Worm (Caenorhabditis elegans) whole organism, mixed stage, embryonic: ENCODE results near the gene glb-23.
A peak's percentile ranks its signal among the peaks of the same experiment; 100 is the strongest.

Experiments used
- M03D4.4 ChIP-seq: sonication (generic microtip); optimal IDR thresholded peaks from 2 replicates; lab custom pipeline; 2017; ENCODE audit warnings: mild to moderate bottlenecking, missing genetic modification characterization, missing compliant biosample characterization
- blmp-1 ChIP-seq: fragments of 150-350 bp; optimal IDR thresholded peaks from 2 replicates; lab custom pipeline; 2014; ENCODE audit warnings: missing biosample characterization, missing genetic modification characterization
- ceh-39 ChIP-seq: fragments of 150-350 bp; optimal IDR thresholded peaks from 2 replicates; lab custom pipeline; 2014; ENCODE audit warnings: missing biosample characterization, missing genetic modification characterization
- ceh-43 ChIP-seq: fragments of 200-800 bp; sonication (Bioruptor generic); optimal IDR thresholded peaks from 2 replicates; lab custom pipeline; 2018; ENCODE audit warnings: mild to moderate bottlenecking, missing genetic modification characterization, moderate library complexity, missing compliant biosample characterization
- ces-1 ChIP-seq: fragments of 150-350 bp; optimal IDR thresholded peaks from 2 replicates; lab custom pipeline; 2014; ENCODE audit warnings: missing biosample characterization, missing genetic modification reagents, missing genetic modification characterization
- cnd-1 ChIP-seq: fragments of 200-800 bp; sonication (Bioruptor generic); optimal IDR thresholded peaks from 2 replicates; lab custom pipeline; 2018; ENCODE audit warnings: mild to moderate bottlenecking, missing genetic modification characterization, missing compliant biosample characterization
- drap-1 ChIP-seq: fragments of 200-800 bp; sonication (Bioruptor generic); optimal IDR thresholded peaks from 3 replicates; lab custom pipeline; 2018; ENCODE audit warnings: mild to moderate bottlenecking, missing genetic modification characterization, missing compliant biosample characterization
- elt-1 ChIP-seq: sonication (generic microtip); optimal IDR thresholded peaks from 2 replicates; lab custom pipeline; 2017; ENCODE audit warnings: missing genetic modification characterization, mild to moderate bottlenecking, missing compliant biosample characterization, antibody characterized with exemption, moderate library complexity, borderline replicate concordance; ENCODE audit not compliant: insufficient read depth
- elt-3 ChIP-seq: fragments of 150-350 bp; optimal IDR thresholded peaks from 2 replicates; lab custom pipeline; 2014; ENCODE audit warnings: missing biosample characterization, missing genetic modification characterization
- flh-1 ChIP-seq: fragments of 200-800 bp; sonication (Bioruptor generic); optimal IDR thresholded peaks from 2 replicates; lab custom pipeline; 2018; ENCODE audit warnings: mild to moderate bottlenecking, missing genetic modification characterization, moderate library complexity, missing compliant biosample characterization
- ham-2 ChIP-seq: fragments of 200-800 bp; sonication (Bioruptor generic); optimal IDR thresholded peaks from 2 replicates; lab custom pipeline; 2018; ENCODE audit warnings: mild to moderate bottlenecking, missing genetic modification characterization, missing compliant biosample characterization
- hlh-1 ChIP-seq: fragments of 150-350 bp; optimal IDR thresholded peaks from 2 replicates; lab custom pipeline; 2014; ENCODE audit warnings: missing biosample characterization, missing genetic modification reagents, missing genetic modification characterization
- lin-13 ChIP-seq: fragments of 150-350 bp; optimal IDR thresholded peaks from 2 replicates; lab custom pipeline; 2014; ENCODE audit warnings: missing biosample characterization, missing genetic modification characterization
- lin-32 ChIP-seq: fragments of 200-800 bp; sonication (Bioruptor generic); optimal IDR thresholded peaks from 2 replicates; lab custom pipeline; 2018; ENCODE audit warnings: mild to moderate bottlenecking, missing genetic modification characterization, missing compliant biosample characterization
- lsy-2 ChIP-seq: fragments of 150-350 bp; optimal IDR thresholded peaks from 2 replicates; lab custom pipeline; 2014; ENCODE audit warnings: missing biosample characterization, missing genetic modification characterization
- mab-5 ChIP-seq: fragments of 150-350 bp; optimal IDR thresholded peaks from 2 replicates; lab custom pipeline; 2014; ENCODE audit warnings: missing biosample characterization, missing genetic modification characterization
- mep-1 ChIP-seq: fragments of 150-350 bp; optimal IDR thresholded peaks from 2 replicates; lab custom pipeline; 2017; ENCODE audit warnings: missing biosample characterization, missing genetic modification reagents, missing genetic modification characterization, inconsistent platforms
- mls-2 ChIP-seq: sonication (generic microtip); optimal IDR thresholded peaks from 2 replicates; lab custom pipeline; 2016; ENCODE audit warnings: mild to moderate bottlenecking, missing genetic modification characterization, moderate library complexity, missing compliant biosample characterization
- nhr-12 ChIP-seq: fragments of 150-350 bp; optimal IDR thresholded peaks from 2 replicates; lab custom pipeline; 2014; ENCODE audit warnings: missing biosample characterization, missing genetic modification characterization
- nhr-2 ChIP-seq: fragments of 150-350 bp; optimal IDR thresholded peaks from 2 replicates; lab custom pipeline; 2014; ENCODE audit warnings: missing biosample characterization, missing genetic modification characterization
- nhr-237 ChIP-seq: fragments of 150-350 bp; optimal IDR thresholded peaks from 2 replicates; lab custom pipeline; 2014; ENCODE audit warnings: missing biosample characterization, missing genetic modification characterization
- nhr-28 ChIP-seq: fragments of 150-350 bp; optimal IDR thresholded peaks from 2 replicates; lab custom pipeline; 2014; ENCODE audit warnings: missing biosample characterization, missing genetic modification characterization
- nhr-76 ChIP-seq: sonication (generic microtip); optimal IDR thresholded peaks from 2 replicates; lab custom pipeline; 2017; ENCODE audit warnings: missing biosample characterization, missing genetic modification characterization
- pha-4 ChIP-seq: fragments of 150-350 bp; optimal IDR thresholded peaks from 2 replicates; lab custom pipeline; 2018; ENCODE audit warnings: missing biosample characterization, missing genetic modification reagents, missing genetic modification characterization
- sem-2 ChIP-seq: fragments of 200-800 bp; sonication (Bioruptor generic); optimal IDR thresholded peaks from 2 replicates; lab custom pipeline; 2018; ENCODE audit warnings: mild to moderate bottlenecking, missing genetic modification characterization, missing compliant biosample characterization
- snpc-4 ChIP-seq: fragments of 150-350 bp; optimal IDR thresholded peaks from 2 replicates; lab custom pipeline; 2014; ENCODE audit warnings: missing biosample characterization, missing genetic modification characterization
- tbx-8 ChIP-seq: fragments of 200-800 bp; sonication (Bioruptor generic); optimal IDR thresholded peaks from 2 replicates; lab custom pipeline; 2018; ENCODE audit warnings: mild to moderate bottlenecking, missing genetic modification characterization, moderate library complexity, missing compliant biosample characterization
- unc-120 ChIP-seq: sonication (generic microtip); optimal IDR thresholded peaks from 2 replicates; lab custom pipeline; 2017; ENCODE audit warnings: missing genetic modification characterization, missing compliant biosample characterization; ENCODE audit not compliant: poor library complexity, severe bottlenecking
- unc-39 ChIP-seq: fragments of 150-350 bp; optimal IDR thresholded peaks from 2 replicates; lab custom pipeline; 2014; ENCODE audit warnings: missing biosample characterization, missing genetic modification characterization
- unc-62 ChIP-seq: fragments of 150-350 bp; optimal IDR thresholded peaks from 2 replicates; lab custom pipeline; 2014; ENCODE audit warnings: missing biosample characterization, missing genetic modification reagents, missing genetic modification characterization
- zip-8 ChIP-seq: fragments of 150-350 bp; optimal IDR thresholded peaks from 2 replicates; lab custom pipeline; 2014; ENCODE audit warnings: missing biosample characterization, missing genetic modification characterization
- ztf-11 ChIP-seq: fragments of 150-350 bp; optimal IDR thresholded peaks from 2 replicates; lab custom pipeline; 2014; ENCODE audit warnings: missing biosample characterization, missing genetic modification characterization

glb-23 gene

ce11 chrIV:7222088-7222487 is 2.8 kb upstream of the glb-23 start:
- TF ChIP-seq elt-3: no peak
- peak; percentile 57 for TF ChIP-seq ces-1 (GFP tag; lab: Kevin White, UChicago)
- TF ChIP-seq drap-1 (GFP tag; lab: Kevin White, UChicago): no peak
- TF ChIP-seq hlh-1 (tag; lab: Kevin White, UChicago): no peak

- TF ChIP-seq nhr-28 (tag; lab: Kevin White, UChicago) (no peak), hlh-1 (tag; lab: Kevin White, UChicago) (no peak), ceh-43 (GFP tag; lab: Kevin White, UChicago) (no peak)
These were observed 3.1 kb downstream of the glb-23 start for ce11 chrIV:7216210-7216609.

ce11 chrIV:7212769-7213168 is 6.5 kb downstream of the glb-23 start:
- TF ChIP-seq nhr-28 (tag; lab: Kevin White, UChicago): no peak
- TF ChIP-seq flh-1 (GFP tag; lab: Kevin White, UChicago): no peak
- TF ChIP-seq pha-4 (tag; lab: Kevin White, UChicago): no peak
- TF ChIP-seq unc-39 (tag; lab: Kevin White, UChicago): no peak
- no peak for TF ChIP-seq ceh-39 (tag; lab: Kevin White, UChicago)
- no peak for TF ChIP-seq unc-120
- no peak for TF ChIP-seq mls-2 (tag; lab: Kevin White, UChicago)
- no peak for TF ChIP-seq drap-1 (GFP tag; lab: Kevin White, UChicago)

- TF ChIP-seq cnd-1 (tag; lab: Kevin White, UChicago) (no peak), tbx-8 (no peak), zip-8 (tag; lab: Kevin White, UChicago) (no peak), nhr-2 (tag; lab: Kevin White, UChicago) (no peak), lin-32 (GFP tag; lab: Kevin White, UChicago) (no peak), blmp-1 (no peak), ham-2 (GFP tag; lab: Kevin White, UChicago) (no peak), ztf-11 (tag; lab: Kevin White, UChicago) (no peak), nhr-28 (tag; lab: Kevin White, UChicago) (no peak), unc-120 (no peak), ceh-39 (tag; lab: Kevin White, UChicago) (no peak), nhr-237 (no peak), mab-5 (no peak), snpc-4 (tag; lab: Kevin White, UChicago) (no peak)
These were observed 8.0 kb downstream of the glb-23 start for ce11 chrIV:7211313-7211712.

- TF ChIP-seq ces-1 (GFP tag; lab: Kevin White, UChicago) (no peak), snpc-4 (tag; lab: Kevin White, UChicago) (no peak), elt-1 (tag; lab: Kevin White, UChicago) (no peak), mep-1 (tag; lab: Kevin White, UChicago) (no peak), mab-5 (no peak), pha-4 (tag; lab: Kevin White, UChicago) (no peak), ham-2 (GFP tag; lab: Kevin White, UChicago) (no peak), sem-2 (GFP tag; lab: Kevin White, UChicago) (no peak), nhr-2 (tag; lab: Kevin White, UChicago) (no peak), nhr-12 (no peak), lin-13 (no peak), blmp-1 (no peak), M03D4.4 (tag; lab: Kevin White, UChicago) (no peak), nhr-76 (tag; lab: Kevin White, UChicago) (no peak), unc-62 (GFP tag; lab: Kevin White, UChicago) (no peak), zip-8 (tag; lab: Kevin White, UChicago) (no peak), drap-1 (GFP tag; lab: Kevin White, UChicago) (no peak), lsy-2 (no peak), cnd-1 (tag; lab: Kevin White, UChicago) (no peak)
These were observed 10.3 kb downstream of the glb-23 start for ce11 chrIV:7208961-7209360.
